Worm (Caenorhabditis elegans): ENCODE results near the gene btb-17.

Gene btb-17

DNA sequence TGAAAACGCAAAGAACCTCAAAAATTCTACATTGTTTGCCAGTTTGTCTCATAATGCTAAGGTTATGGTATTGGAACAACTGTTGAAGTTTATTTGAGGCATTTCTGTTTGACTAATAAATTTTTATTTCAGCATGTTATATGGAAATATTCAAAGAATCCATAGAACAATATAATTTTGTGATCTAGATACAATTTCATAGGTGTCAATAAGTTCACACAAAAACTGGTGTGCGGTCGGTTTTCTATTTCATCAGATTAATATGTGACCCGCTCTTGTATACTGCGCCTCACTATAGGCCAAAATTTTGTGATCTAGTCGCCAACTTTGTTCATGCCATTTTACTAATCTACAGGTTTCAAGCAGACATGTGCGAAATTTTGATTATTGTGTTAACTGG, 4.3 kb downstream of the btb-17 start, which contains the start of gene btb-22:
TSS of gene btb-22 (plus strand) at position 301 of the 400 bp plus-strand sequence.
- no peak for TF ChIP-seq ceh-9 (tag; optimal IDR thresholded peaks at IDR 0.05)
- no peak for TF ChIP-seq sea-2 (GFP tag; optimal IDR thresholded peaks at IDR 0.05)
- TF ChIP-seq zag-1 (tag; optimal IDR thresholded peaks at IDR 0.05): no peak
- TF ChIP-seq aly-2 (tag; optimal IDR thresholded peaks at IDR 0.05): no peak
- no peak for TF ChIP-seq pha-4 (tag; optimal IDR thresholded peaks at IDR 0.05)
- TF ChIP-seq unc-39 (tag; optimal IDR thresholded peaks at IDR 0.05): no peak
- TF ChIP-seq fkh-10 (GFP tag; optimal IDR thresholded peaks at IDR 0.05): no peak
- TF ChIP-seq nhr-43 (tag; optimal IDR thresholded peaks at IDR 0.05; ENCODE audit: poor library complexity, severe bottlenecking): no peak
- TF ChIP-seq nhr-12 (tag; optimal IDR thresholded peaks at IDR 0.05): no peak
- no peak for TF ChIP-seq jun-1 (tag; optimal IDR thresholded peaks at IDR 0.05)
- TF ChIP-seq egl-5 (tag; optimal IDR thresholded peaks at IDR 0.05): no peak
- no peak for TF ChIP-seq nfya-1 (tag; optimal IDR thresholded peaks at IDR 0.05; ENCODE audit: insufficient read depth)
- TF ChIP-seq fkh-2 (tag; optimal IDR thresholded peaks at IDR 0.05): no peak
- no peak for TF ChIP-seq daf-12 (tag; optimal IDR thresholded peaks at IDR 0.05)
- TF ChIP-seq nhr-77 (tag; optimal IDR thresholded peaks at IDR 0.05): no peak
- TF ChIP-seq nhr-23 (tag; optimal IDR thresholded peaks at IDR 0.05): no peak
- TF ChIP-seq ceh-28 (tag; optimal IDR thresholded peaks at IDR 0.05): no peak
- TF ChIP-seq nhr-67 (tag; optimal IDR thresholded peaks at IDR 0.05): no peak
- TF ChIP-seq lin-15B (tag; optimal IDR thresholded peaks at IDR 0.05): no peak
- TF ChIP-seq snpc-4 (tag; optimal IDR thresholded peaks at IDR 0.05): no peak

DNA sequence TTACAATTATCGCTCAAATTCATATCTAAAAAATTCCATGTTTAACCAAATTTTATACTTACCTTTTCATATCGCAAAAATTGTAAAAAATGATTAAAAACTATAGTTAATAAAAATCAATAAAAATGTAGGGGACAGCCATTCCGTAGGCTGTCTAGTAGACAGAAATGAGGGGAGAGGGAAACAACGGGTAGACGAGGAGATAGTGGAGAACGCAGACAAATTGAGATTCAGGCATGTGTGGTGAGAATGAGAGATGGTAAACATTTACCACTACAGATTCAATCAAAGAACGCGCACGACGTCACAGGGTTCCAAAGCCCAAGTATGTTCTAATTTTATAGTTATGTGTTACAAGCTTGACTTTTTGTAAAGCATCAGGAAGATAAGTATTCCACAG, 8.4 kb downstream of the btb-17 start:
- peak; percentile 45 for TF ChIP-seq pha-4 (tag; optimal IDR thresholded peaks at IDR 0.05)
- TF ChIP-seq daf-12 (tag; optimal IDR thresholded peaks at IDR 0.05): no peak
- no peak for TF ChIP-seq nhr-76 (tag; optimal IDR thresholded peaks at IDR 0.05)
- peak; percentile 30 for TF ChIP-seq elt-2 (tag; optimal IDR thresholded peaks at IDR 0.05)
- TF ChIP-seq ceh-82 (tag; optimal IDR thresholded peaks at IDR 0.05): no peak
- TF ChIP-seq ceh-28 (tag; optimal IDR thresholded peaks at IDR 0.05): peak; percentile 37
- TF ChIP-seq hmg-11 (tag; optimal IDR thresholded peaks at IDR 0.05): no peak
- no peak for TF ChIP-seq unc-62 (GFP tag; optimal IDR thresholded peaks at IDR 0.05)
- no peak for TF ChIP-seq ceh-16 (tag; optimal IDR thresholded peaks at IDR 0.05)
- no peak for TF ChIP-seq lsy-12 (tag; optimal IDR thresholded peaks at IDR 0.05)

ce11 chrII:3310957-3311657, 15.9 kb downstream of the btb-17 start:
- TF ChIP-seq eor-1 (tag; optimal IDR thresholded peaks at IDR 0.05) (no peak), lin-39 (tag; optimal IDR thresholded peaks at IDR 0.05) (no peak), skn-1 (tag; optimal IDR thresholded peaks at IDR 0.05) (no peak), unc-62 (GFP tag; optimal IDR thresholded peaks at IDR 0.05) (no peak), elt-2 (tag; optimal IDR thresholded peaks at IDR 0.05) (peak; percentile 46)

ce11 chrII:3313442-3313841, 18.2 kb downstream of the btb-17 start, which contains the start of gene F39E9.6:
Gene F39E9.6, minus strand, starts transcription at chrII:3313542.
- TF ChIP-seq nhr-23 (tag; optimal IDR thresholded peaks at IDR 0.05): no peak
- no peak for TF ChIP-seq nhr-237 (tag; optimal IDR thresholded peaks at IDR 0.05)
- no peak for TF ChIP-seq lsy-12 (tag; optimal IDR thresholded peaks at IDR 0.05)

DNA sequence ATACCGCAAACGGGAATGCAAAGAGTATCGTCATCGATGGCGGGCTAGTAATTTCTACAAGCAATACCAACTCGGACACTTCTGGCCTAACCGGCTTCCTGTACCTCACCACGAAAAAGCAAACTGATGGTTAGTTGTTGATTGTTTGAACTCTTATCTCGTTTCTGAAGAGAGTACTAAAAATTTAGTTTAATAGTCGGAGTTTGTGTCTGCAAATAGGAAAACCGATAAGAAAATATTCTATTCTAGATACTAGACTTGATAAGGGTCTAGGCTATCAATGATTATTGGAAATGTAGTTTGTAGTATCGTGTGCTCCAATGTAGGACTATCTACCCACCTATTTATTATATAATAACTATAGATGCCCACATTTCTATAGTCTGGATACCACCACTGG, 23.6 kb downstream of the btb-17 start:
- peak; percentile 91 for TF ChIP-seq elt-2 (tag; optimal IDR thresholded peaks at IDR 0.05)
- TF ChIP-seq aly-2 (tag; optimal IDR thresholded peaks at IDR 0.05): no peak

DNA sequence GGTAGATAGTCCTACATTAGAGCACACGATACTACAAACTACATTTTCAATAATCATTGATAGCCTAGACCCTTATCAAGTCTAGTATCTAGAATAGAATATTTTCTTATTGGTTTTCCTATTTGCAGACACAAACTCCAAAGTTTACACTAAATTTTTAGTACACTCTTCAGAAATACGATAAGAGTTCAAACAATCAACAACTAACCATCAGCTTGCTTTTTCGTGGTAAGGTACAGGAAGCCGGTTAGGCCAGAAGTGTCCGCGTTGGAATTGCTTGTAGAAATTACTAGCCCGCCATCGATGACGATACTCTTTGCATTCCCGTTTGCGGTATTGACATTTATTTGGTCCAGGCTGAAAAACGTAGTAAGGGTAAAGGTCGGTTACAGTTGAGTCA, 27.1 kb downstream of the btb-17 start, which contains the start of gene Y46D2A.1:
TSS of gene Y46D2A.1 (plus strand) at position 301 of the 400 bp plus-strand sequence.
- TF ChIP-seq elt-2 (tag; optimal IDR thresholded peaks at IDR 0.05): peak; percentile 63
- no peak for TF ChIP-seq pha-4 (tag; optimal IDR thresholded peaks at IDR 0.05)
